Worm (Caenorhabditis elegans) whole organism, early embryonic: Measurements from ENCODE around the gene Y51H4A.936.

Experiments
- B0310.2 ChIP-seq: sonication (generic microtip); optimal IDR thresholded peaks from 2 replicates; lab custom pipeline; 2016; ENCODE audit warnings: mild to moderate bottlenecking, missing genetic modification characterization, missing compliant biosample characterization
- ama-1 ChIP-seq: fragments of 150-350 bp; optimal IDR thresholded peaks from 2 replicates; lab custom pipeline; 2014
- ceh-13 ChIP-seq: fragments of 200-800 bp; sonication (Bioruptor generic); optimal IDR thresholded peaks from 2 replicates; lab custom pipeline; 2018; ENCODE audit warnings: mild to moderate bottlenecking, missing genetic modification characterization, missing compliant biosample characterization
- ceh-36 ChIP-seq: sonication (generic microtip); optimal IDR thresholded peaks from 2 replicates; lab custom pipeline; 2016; ENCODE audit warnings: missing genetic modification characterization, inconsistent platforms, missing compliant biosample characterization
- ets-7 ChIP-seq: sonication (generic microtip); optimal IDR thresholded peaks from 2 replicates; lab custom pipeline; 2016; ENCODE audit warnings: missing genotype, missing genetic modification characterization, missing compliant biosample characterization
- flt-1 ChIP-seq: fragments of 200-800 bp; sonication (Bioruptor generic); IDR thresholded peaks from 2 replicates; pipeline ENCODE4 v1.3.6; 2022; ENCODE audit warnings: missing genetic modification characterization, missing compliant biosample characterization
- hmbx-1 ChIP-seq: sonication (generic microtip); optimal IDR thresholded peaks from 2 replicates; lab custom pipeline; 2016; ENCODE audit warnings: mild to moderate bottlenecking, missing genetic modification characterization, missing compliant biosample characterization
- hnd-1 ChIP-seq: sonication (generic microtip); optimal IDR thresholded peaks from 2 replicates; lab custom pipeline; 2016; ENCODE audit warnings: missing genetic modification characterization, missing compliant biosample characterization
- scrt-1 ChIP-seq: fragments of 200-800 bp; sonication (Bioruptor generic); IDR thresholded peaks from 2 replicates; pipeline ENCODE4 v1.3.6; 2022; ENCODE audit warnings: missing genetic modification characterization, missing compliant biosample characterization
- sea-1 ChIP-seq: fragments of 200-800 bp; sonication (Bioruptor generic); conservative IDR thresholded peaks from 2 replicates; pipeline ENCODE4 v1.3.6; 2022; ENCODE audit warnings: missing genetic modification characterization, missing compliant biosample characterization
- tbx-11 ChIP-seq: fragments of 200-800 bp; sonication (Bioruptor generic); IDR thresholded peaks from 2 replicates; pipeline ENCODE4 v1.3.6; 2022; ENCODE audit warnings: missing genetic modification characterization, missing compliant biosample characterization
- tbx-37 ChIP-seq: fragments of 200-800 bp; sonication (Bioruptor generic); conservative IDR thresholded peaks from 2 replicates; pipeline ENCODE4 v1.3.6; 2022; ENCODE audit warnings: missing genetic modification reagents, missing genetic modification characterization, missing compliant biosample characterization
- tra-4 ChIP-seq: sonication (generic microtip); optimal IDR thresholded peaks from 2 replicates; lab custom pipeline; 2017; ENCODE audit warnings: missing genetic modification characterization, missing compliant biosample characterization

ce11 chrIV:16645492-16646191 is 16.5 kb downstream of the Y51H4A.936 start:
- TF ChIP-seq ama-1 (lab: Kevin White, UChicago) (no peak), tra-4 (tag; lab: Kevin White, UChicago) (no peak), ets-7 (tag; lab: Kevin White, UChicago) (no peak), hnd-1 (tag; lab: Kevin White, UChicago) (no peak), hmbx-1 (tag; lab: Kevin White, UChicago) (no peak), flt-1 (no peak), scrt-1 (GFP tag; lab: Robert Waterston, UW) (no peak), B0310.2 (tag; lab: Kevin White, UChicago) (no peak), tbx-37 (no peak), ceh-36 (tag; lab: Kevin White, UChicago) (no peak), sea-1 (GFP tag; lab: Robert Waterston, UW) (no peak), tbx-11 (GFP tag; lab: Robert Waterston, UW) (no peak), ceh-13 (GFP tag; lab: Kevin White, UChicago) (no peak)
